Fruit fly (Drosophila melanogaster) whole organism, adult: ENCODE measurements around the gene Dis3l2.
A peak's percentile ranks its signal among the peaks of the same experiment; 100 is the strongest.

Experiments
- CG11617 ChIP-seq: fragments of 200-800 bp; sonication (Bioruptor generic); optimal IDR thresholded peaks from 2 replicates; lab custom pipeline; 2017; ENCODE audit warnings: mild to moderate bottlenecking, missing biosample characterization, missing genetic modification reagents, missing genetic modification characterization
- CG7045 ChIP-seq: fragments of 200-800 bp; sonication (Bioruptor generic); optimal IDR thresholded peaks from 2 replicates; lab custom pipeline; 2017; ENCODE audit warnings: missing biosample characterization, mild to moderate bottlenecking, missing genetic modification characterization
- Mnt ChIP-seq: fragments of 200-800 bp; sonication (Bioruptor generic); optimal IDR thresholded peaks from 2 replicates; lab custom pipeline; 2016; ENCODE audit warnings: missing biosample characterization, mild to moderate bottlenecking, missing genetic modification characterization
- cic ChIP-seq: fragments of 200-800 bp; sonication (Bioruptor generic); optimal IDR thresholded peaks from 2 replicates; lab custom pipeline; 2017; ENCODE audit warnings: missing biosample characterization, mild to moderate bottlenecking, missing genetic modification characterization, moderate library complexity
- kay ChIP-seq: fragments of 200-800 bp; sonication (Bioruptor generic); peaks from one replicate; lab custom pipeline; 2016; ENCODE audit warnings: missing biosample characterization, missing genetic modification characterization, borderline replicate concordance
- toe ChIP-seq: fragments of 200-800 bp; sonication (Bioruptor generic); optimal IDR thresholded peaks from 2 replicates; lab custom pipeline; 2016; ENCODE audit warnings: missing biosample characterization, missing genetic modification characterization

dm6 chr3L:262724-263177 lies 50.2 kb downstream of the Dis3l2 start:
- TF ChIP-seq kay (GFP tag; lab: Kevin White, UChicago): no peak
- no peak for TF ChIP-seq CG11617
- TF ChIP-seq toe: no peak
- no peak for TF ChIP-seq CG7045
- TF ChIP-seq Mnt (GFP tag; lab: Kevin White, UChicago): peak; percentile 97
- no peak for TF ChIP-seq cic (GFP tag; lab: Kevin White, UChicago)
